Worm (Caenorhabditis elegans) whole organism, L1 larva: Measurements from ENCODE around the gene T26C5.2.

ENCODE experiments used
- C34B4.2 ChIP-seq: sonication (generic microtip); optimal IDR thresholded peaks from 2 replicates; lab custom pipeline; 2017; ENCODE audit warnings: mild to moderate bottlenecking, missing genetic modification characterization, missing compliant biosample characterization
- ama-1 ChIP-seq: fragments of 150-350 bp; optimal IDR thresholded peaks from 2 replicates; lab custom pipeline; 2014
- blmp-1 ChIP-seq: fragments of 150-350 bp; optimal IDR thresholded peaks from 2 replicates; lab custom pipeline; 2014; ENCODE audit warnings: missing biosample characterization, missing genetic modification characterization
- ceh-63 ChIP-seq: fragments of 200-800 bp; sonication (Bioruptor generic); optimal IDR thresholded peaks from 2 replicates; lab custom pipeline; 2018; ENCODE audit warnings: mild to moderate bottlenecking, missing genetic modification characterization, missing compliant biosample characterization
- ceh-8 ChIP-seq: fragments of 200-800 bp; sonication (Bioruptor generic); optimal IDR thresholded peaks from 2 replicates; lab custom pipeline; 2018; ENCODE audit warnings: mild to moderate bottlenecking, missing genetic modification characterization, moderate library complexity, missing compliant biosample characterization
- ceh-82 ChIP-seq, 3 experiments: fragments of 150-350 bp in 1 of 3; sonication (generic microtip) in 2 of 3; optimal IDR thresholded peaks; 2 replicates each; lab custom pipeline; 2014 to 2017; ENCODE audit warnings: missing biosample characterization in 3 of 3, missing genetic modification characterization in 3 of 3
- ceh-88 ChIP-seq: fragments of 200-800 bp; sonication (Bioruptor generic); IDR thresholded peaks from 2 replicates; pipeline ENCODE4 v1.3.6; 2022; ENCODE audit warnings: missing genetic modification characterization, missing compliant biosample characterization
- ceh-90 ChIP-seq: sonication (generic microtip); optimal IDR thresholded peaks from 2 replicates; lab custom pipeline; 2016; ENCODE audit warnings: missing genetic modification characterization, missing compliant biosample characterization
- dpl-1 ChIP-seq, 3 experiments: fragments of 150-350 bp in 2 of 3; sonication (generic microtip) in 1 of 3; optimal IDR thresholded peaks; 2 replicates each; lab custom pipeline; 2014 to 2017; ENCODE audit warnings: missing biosample characterization in 3 of 3, missing genetic modification characterization in 3 of 3, missing genetic modification reagents in 3 of 3
- efl-1 ChIP-seq, 4 experiments: fragments of 150-350 bp; optimal IDR thresholded peaks in 3 of 4; peaks in 1 of 4; 1 replicate in 1 of 4; 2 replicates in 3 of 4; lab custom pipeline; 2014; ENCODE audit warnings: missing biosample characterization in 2 of 4, missing genetic modification characterization in 2 of 4, missing genetic modification reagents in 2 of 4
- efl-3 ChIP-seq: fragments of 200-800 bp; sonication (Bioruptor generic); optimal IDR thresholded peaks from 2 replicates; lab custom pipeline; 2018; ENCODE audit warnings: mild to moderate bottlenecking, missing genetic modification characterization, missing compliant biosample characterization
- egl-13 ChIP-seq: sonication (generic microtip); optimal IDR thresholded peaks from 2 replicates; lab custom pipeline; 2016; ENCODE audit warnings: missing genotype, missing genetic modification reagents, missing genetic modification characterization, missing compliant biosample characterization
- egl-27 ChIP-seq, 2 experiments: fragments of 150-350 bp in 1 of 2; sonication (generic microtip); optimal IDR thresholded peaks; 3 replicates each; lab custom pipeline; 2017 to 2018; ENCODE audit warnings: missing biosample characterization in 2 of 2, missing genetic modification characterization in 2 of 2, missing genetic modification reagents in 2 of 2
- elt-3 ChIP-seq, 6 experiments: fragments of 150-350 bp in 1 of 6; sonication (generic microtip); optimal IDR thresholded peaks; 2 replicates each; lab custom pipeline; 2017 to 2018; ENCODE audit warnings: missing biosample characterization in 6 of 6, missing genetic modification characterization in 6 of 6, inconsistent platforms in 1 of 6
- ets-5 ChIP-seq: fragments of 200-800 bp; sonication (Bioruptor generic); IDR thresholded peaks from 2 replicates; pipeline ENCODE4 v1.3.6; 2022; ENCODE audit warnings: missing genetic modification characterization, missing compliant biosample characterization
- fkh-8 ChIP-seq: sonication (generic microtip); optimal IDR thresholded peaks from 2 replicates; lab custom pipeline; 2016; ENCODE audit warnings: mild to moderate bottlenecking, missing genetic modification characterization, missing compliant biosample characterization
- grh-1 ChIP-seq: fragments of 200-800 bp; sonication (Bioruptor generic); IDR thresholded peaks from 2 replicates; pipeline ENCODE4 v1.3.6; 2022; ENCODE audit warnings: missing genetic modification reagents, missing genetic modification characterization, missing compliant biosample characterization
- hlh-4 ChIP-seq: sonication (generic microtip); optimal IDR thresholded peaks from 2 replicates; lab custom pipeline; 2016; ENCODE audit warnings: mild to moderate bottlenecking, missing genetic modification characterization, missing compliant biosample characterization
- irx-1 ChIP-seq: sonication (generic microtip); optimal IDR thresholded peaks from 2 replicates; lab custom pipeline; 2016; ENCODE audit warnings: missing genetic modification characterization, missing compliant biosample characterization
- lin-13 ChIP-seq: fragments of 150-350 bp; optimal IDR thresholded peaks from 2 replicates; lab custom pipeline; 2014; ENCODE audit warnings: missing biosample characterization, missing genetic modification reagents, missing genetic modification characterization
- lin-14 ChIP-seq: fragments of 200-800 bp; sonication (Bioruptor generic); optimal IDR thresholded peaks from 2 replicates; lab custom pipeline; 2018; ENCODE audit warnings: mild to moderate bottlenecking, missing genetic modification characterization, moderate library complexity, missing compliant biosample characterization
- lin-35 ChIP-seq, 2 experiments: fragments of 150-350 bp; optimal IDR thresholded peaks; 2 replicates each; lab custom pipeline; 2014; ENCODE audit warnings: missing biosample characterization in 2 of 2, missing genetic modification characterization in 2 of 2, missing genetic modification reagents in 2 of 2
- lin-39 ChIP-seq: fragments of 150-350 bp; optimal IDR thresholded peaks from 2 replicates; lab custom pipeline; 2014; ENCODE audit warnings: missing biosample characterization, missing genetic modification reagents, missing genetic modification characterization
- lsy-2 ChIP-seq, 2 experiments: fragments of 150-350 bp; optimal IDR thresholded peaks; 2 replicates each; lab custom pipeline; 2014; ENCODE audit warnings: missing biosample characterization in 2 of 2, missing genetic modification characterization in 2 of 2
- mab-9 ChIP-seq: fragments of 200-800 bp; sonication (Bioruptor generic); IDR thresholded peaks from 2 replicates; pipeline ENCODE4 v1.3.6; 2022; ENCODE audit warnings: missing genetic modification reagents, missing genetic modification characterization, missing compliant biosample characterization
- mdl-1 ChIP-seq, 2 experiments: fragments of 150-350 bp; optimal IDR thresholded peaks; 2 replicates each; lab custom pipeline; 2014 to 2017; ENCODE audit warnings: missing biosample characterization in 2 of 2, missing genetic modification characterization in 2 of 2, inconsistent platforms in 1 of 2
- nhr-12 ChIP-seq: sonication (generic microtip); optimal IDR thresholded peaks from 2 replicates; lab custom pipeline; 2017; ENCODE audit warnings: missing biosample characterization, missing genetic modification characterization
- nhr-20 ChIP-seq: sonication (generic microtip); optimal IDR thresholded peaks from 2 replicates; lab custom pipeline; 2016; ENCODE audit warnings: mild to moderate bottlenecking, missing genetic modification characterization, missing compliant biosample characterization
- nhr-28 ChIP-seq: fragments of 150-350 bp; optimal IDR thresholded peaks from 2 replicates; lab custom pipeline; 2014; ENCODE audit warnings: missing biosample characterization, missing genetic modification characterization
- nhr-85 ChIP-seq: sonication (generic microtip); peaks from one replicate; lab custom pipeline; 2016; ENCODE audit warnings: missing genetic modification characterization, inconsistent platforms, missing compliant biosample characterization
- nhr-90 ChIP-seq: sonication (generic microtip); optimal IDR thresholded peaks from 2 replicates; lab custom pipeline; 2016; ENCODE audit warnings: mild to moderate bottlenecking, missing genetic modification characterization, missing compliant biosample characterization; ENCODE audit not compliant: poor library complexity
- pax-3 ChIP-seq: fragments of 200-800 bp; sonication (Bioruptor generic); optimal IDR thresholded peaks from 2 replicates; lab custom pipeline; 2018; ENCODE audit warnings: mild to moderate bottlenecking, missing genetic modification characterization, moderate library complexity, missing compliant biosample characterization
- rnt-1 ChIP-seq: sonication (generic microtip); optimal IDR thresholded peaks from 2 replicates; lab custom pipeline; 2016; ENCODE audit warnings: mild to moderate bottlenecking, missing genetic modification characterization, moderate library complexity, missing compliant biosample characterization
- snpc-4 ChIP-seq: fragments of 150-350 bp; optimal IDR thresholded peaks from 2 replicates; lab custom pipeline; 2014; ENCODE audit warnings: missing biosample characterization, missing genetic modification characterization
- sptf-1 ChIP-seq: fragments of 150-350 bp; optimal IDR thresholded peaks from 2 replicates; lab custom pipeline; 2014; ENCODE audit warnings: missing biosample characterization, missing genetic modification characterization
- swsn-7 ChIP-seq: sonication (generic microtip); optimal IDR thresholded peaks from 2 replicates; lab custom pipeline; 2016; ENCODE audit warnings: missing genetic modification characterization, missing compliant biosample characterization
- unc-130 ChIP-seq: fragments of 150-350 bp; optimal IDR thresholded peaks from 2 replicates; lab custom pipeline; 2017; ENCODE audit warnings: missing biosample characterization, missing genetic modification characterization, inconsistent platforms
- unc-30 ChIP-seq: sonication (generic microtip); optimal IDR thresholded peaks from 2 replicates; lab custom pipeline; 2017; ENCODE audit warnings: missing biosample characterization, missing genetic modification characterization
- zag-1 ChIP-seq: fragments of 150-350 bp; optimal IDR thresholded peaks from 2 replicates; lab custom pipeline; 2014; ENCODE audit warnings: missing biosample characterization, missing genetic modification characterization

T26C5.2 gene

ce11 chrII:9233813-9234212 lies 790 bp downstream of the T26C5.2 start:
- no peak for TF ChIP-seq nhr-28 (tag; lab: Kevin White, UChicago)
- no peak for TF ChIP-seq efl-1 (optimal IDR thresholded peaks at IDR 0.05; lab: Kevin White, UChicago)
- TF ChIP-seq efl-1 (GFP tag; optimal IDR thresholded peaks at IDR 0.05 in 1 of 2; lab: Kevin White, UChicago) = no peak
- TF ChIP-seq efl-3 = no peak
- TF ChIP-seq blmp-1 (tag; lab: Kevin White, UChicago) = peak; percentile 95

- TF ChIP-seq unc-130 = no peak
- no peak for TF ChIP-seq nhr-20 (tag; lab: Kevin White, UChicago)
- no peak for TF ChIP-seq ets-5
- TF ChIP-seq, all 84 proteins: peak for 0
Observed at ce11 chrII:9236283-9236682, 3.3 kb downstream of the T26C5.2 start, which contains the start of gene T26C5.3. TSS of gene T26C5.3 (plus strand) at chrII:9236583.

- peak; percentile 63 for TF ChIP-seq nhr-85 (tag; lab: Kevin White, UChicago)
- TF ChIP-seq pax-3 (tag; lab: Kevin White, UChicago) = no peak
Observed at ce11 chrII:9236972-9237371, 3.9 kb downstream of the T26C5.2 start.

ce11 chrII:9237719-9238118 lies 4.7 kb downstream of the T26C5.2 start:
- no peak for TF ChIP-seq lsy-2 (tag; optimal IDR thresholded peaks at IDR 0.05; lab: Kevin White, UChicago)
- TF ChIP-seq efl-1 (optimal IDR thresholded peaks at IDR 0.05; lab: Kevin White, UChicago) = no peak
- TF ChIP-seq efl-1 (GFP tag; optimal IDR thresholded peaks at IDR 0.05 in 1 of 2; lab: Kevin White, UChicago) = peak in 1 of 2 experiments; percentile 84
- peak; percentile 29 for TF ChIP-seq lin-14 (GFP tag; lab: Kevin White, UChicago)
- TF ChIP-seq nhr-85 (tag; lab: Kevin White, UChicago) = peak; percentile 60
- no peak for TF ChIP-seq nhr-12 (tag; lab: Kevin White, UChicago)
- no peak for TF ChIP-seq lin-39
- no peak for TF ChIP-seq zag-1 (tag; lab: Kevin White, UChicago)
- peak in 1 of 6 experiments; percentile 46 for TF ChIP-seq elt-3 (tag; optimal IDR thresholded peaks at IDR 0.05; lab: Kevin White, UChicago)
- TF ChIP-seq fkh-8 = no peak
- TF ChIP-seq irx-1 (tag; lab: Kevin White, UChicago) = no peak
- TF ChIP-seq unc-30 = no peak
- no peak for TF ChIP-seq rnt-1

- TF ChIP-seq swsn-7 (tag; lab: Kevin White, UChicago) = no peak
- TF ChIP-seq blmp-1 (tag; lab: Kevin White, UChicago) = peak; percentile 87
- no peak for TF ChIP-seq efl-1 (optimal IDR thresholded peaks at IDR 0.05; lab: Kevin White, UChicago)
- TF ChIP-seq efl-1 (GFP tag; optimal IDR thresholded peaks at IDR 0.05 in 1 of 2; lab: Kevin White, UChicago) = peak in 1 of 2 experiments; percentile 64
- peak in 1 of 2 experiments; percentile 11 for TF ChIP-seq lin-35 (GFP tag; optimal IDR thresholded peaks at IDR 0.05; lab: Kevin White, UChicago)
- peak; percentile 13 for TF ChIP-seq nhr-20 (tag; lab: Kevin White, UChicago)
- TF ChIP-seq nhr-12 (tag; lab: Kevin White, UChicago) = no peak
- TF ChIP-seq nhr-85 (tag; lab: Kevin White, UChicago) = peak; percentile 46
- TF ChIP-seq elt-3 (tag; optimal IDR thresholded peaks at IDR 0.05; lab: Kevin White, UChicago) = peak in 1 of 6 experiments; percentile 26
- TF ChIP-seq mab-9 (GFP tag; lab: Robert Waterston, UW) = no peak
Observed at ce11 chrII:9241610-9242009, 8.6 kb downstream of the T26C5.2 start.

- TF ChIP-seq zag-1 (tag; lab: Kevin White, UChicago) (no peak), lin-13 (GFP tag; lab: Kevin White, UChicago) (no peak), egl-27 (tag; optimal IDR thresholded peaks at IDR 0.05; lab: Kevin White, UChicago) (no peak), ama-1 (no peak), efl-1 (optimal IDR thresholded peaks at IDR 0.05; lab: Kevin White, UChicago) (peak; percentile 75 to 95), efl-1 (GFP tag; optimal IDR thresholded peaks at IDR 0.05 in 1 of 2; lab: Kevin White, UChicago) (peak; percentile 94 to 99), C34B4.2 (tag; lab: Kevin White, UChicago) (no peak), ceh-88 (peak; percentile 48), blmp-1 (tag; lab: Kevin White, UChicago) (peak; percentile 49), snpc-4 (tag; lab: Kevin White, UChicago) (no peak), nhr-90 (tag; lab: Kevin White, UChicago) (no peak), swsn-7 (tag; lab: Kevin White, UChicago) (peak; percentile 54), sptf-1 (no peak), ceh-82 (tag; optimal IDR thresholded peaks at IDR 0.05; lab: Kevin White, UChicago) (peak; percentile 4 to 40 (median 36)), egl-13 (no peak), ceh-63 (GFP tag; lab: Kevin White, UChicago) (no peak), ceh-8 (no peak), mdl-1 (tag; optimal IDR thresholded peaks at IDR 0.05; lab: Kevin White, UChicago) (peak in 1 of 2 experiments; percentile 47), elt-3 (tag; optimal IDR thresholded peaks at IDR 0.05; lab: Kevin White, UChicago) (no peak), hlh-4 (no peak), grh-1 (0 out of 2 replicates have a peak, but pooled peaks have one; percentile 6), ceh-90 (tag; lab: Kevin White, UChicago) (no peak), dpl-1 (GFP tag; optimal IDR thresholded peaks at IDR 0.05; lab: Kevin White, UChicago) (peak; percentile 88 to 95 (median 93)), mab-9 (GFP tag; lab: Robert Waterston, UW) (no peak), lin-35 (GFP tag; optimal IDR thresholded peaks at IDR 0.05; lab: Kevin White, UChicago) (peak; percentile 92 to 95)
Observed at ce11 chrII:9242804-9243203, 9.8 kb downstream of the T26C5.2 start.
